Worm (Caenorhabditis elegans): ENCODE results near the gene K11H3.3.

DNA sequence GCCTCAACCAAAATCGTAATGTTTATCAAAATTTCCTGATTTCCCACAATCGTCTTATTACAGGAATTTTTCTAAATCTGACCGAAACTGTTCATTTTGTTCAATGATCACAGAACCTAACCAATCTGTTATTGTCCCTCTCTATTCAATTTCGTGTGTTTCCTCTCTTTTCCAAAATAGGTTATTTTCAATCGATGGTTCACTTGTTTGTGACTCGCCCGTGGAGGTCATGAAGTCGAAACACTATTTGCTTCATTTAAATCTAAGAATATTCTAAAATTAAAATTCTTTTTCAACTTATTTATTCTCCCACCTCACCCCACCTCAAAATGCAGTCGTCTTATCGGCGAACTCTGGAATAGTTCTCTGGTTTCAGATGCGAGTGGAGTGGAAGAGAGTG lies 777 bp upstream of the K11H3.3 start:
- TF ChIP-seq nhr-11 (tag; optimal IDR thresholded peaks at IDR 0.05) (no peak), che-1 (tag; optimal IDR thresholded peaks at IDR 0.05) (no peak), ama-1 (optimal IDR thresholded peaks at IDR 0.05) (no peak), fax-1 (tag; optimal IDR thresholded peaks at IDR 0.05) (no peak), unc-42 (tag; optimal IDR thresholded peaks at IDR 0.05) (no peak), unc-86 (tag; optimal IDR thresholded peaks at IDR 0.05) (no peak)

Measured in whole organism, late embryonic.